Fruit fly (Drosophila melanogaster) S2 (cell line): ENCODE measurements around the gene Grip71.

ENCODE experiments used
- CG8478 ChIP-seq: fragments of >200 bp; optimal IDR thresholded peaks from 2 replicates; lab custom pipeline; 2018
- CTCF ChIP-seq, 2 experiments: fragments of >200 bp; optimal IDR thresholded peaks; 2 replicates each; lab custom pipeline; 2018

Gene Grip71

dm6 chr2L:18732760-18733530, 24.3 kb downstream of the Grip71 start:
- TF ChIP-seq CTCF (optimal IDR thresholded peaks at IDR 0.05; lab: Kevin White, UChicago) = no peak
- TF ChIP-seq CG8478 (lab: Kevin White, UChicago) = no peak

dm6 chr2L:18735553-18736167, 27.0 kb downstream of the Grip71 start:
- TF ChIP-seq CG8478 (lab: Kevin White, UChicago) = no peak
- TF ChIP-seq CTCF (optimal IDR thresholded peaks at IDR 0.05; lab: Kevin White, UChicago) = no peak

DNA sequence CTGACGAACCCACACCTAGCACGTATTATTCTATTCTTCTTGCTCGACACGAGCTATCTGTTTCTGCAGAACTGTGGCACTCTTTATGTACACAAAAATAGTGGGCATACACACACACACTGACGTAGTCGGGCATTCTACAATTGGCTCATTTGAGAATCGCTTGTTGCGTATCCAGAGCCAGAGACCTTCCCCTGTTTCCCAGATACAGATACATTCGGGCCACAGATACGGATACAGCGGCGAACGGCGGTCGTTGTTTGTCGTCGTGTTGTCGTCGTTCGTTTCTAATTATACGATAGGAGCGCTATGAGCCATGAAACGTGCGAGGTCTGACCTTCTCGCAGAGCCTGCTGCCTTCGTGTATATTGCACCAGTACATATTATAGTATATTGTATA, 28.6 kb downstream of the Grip71 start:
- no peak for TF ChIP-seq CTCF (optimal IDR thresholded peaks at IDR 0.05; lab: Kevin White, UChicago)
- no peak for TF ChIP-seq CG8478 (lab: Kevin White, UChicago)

dm6 chr2L:18740010-18740409, 31.4 kb downstream of the Grip71 start, which contains the start of the genes CG42752 and CG15167:
Gene CG42752, minus strand, starts transcription at chr2L:18740110.
Gene CG15167, plus strand, starts transcription at chr2L:18740358.
- TF ChIP-seq CG8478 (lab: Kevin White, UChicago) = no peak

- TF ChIP-seq CTCF (optimal IDR thresholded peaks at IDR 0.05; lab: Kevin White, UChicago) = no peak
- TF ChIP-seq CG8478 (lab: Kevin White, UChicago) = no peak
Measured at dm6 chr2L:18742710-18743109, 34.1 kb downstream of the Grip71 start.

- no peak for TF ChIP-seq CTCF (optimal IDR thresholded peaks at IDR 0.05; lab: Kevin White, UChicago)
- TF ChIP-seq CG8478 (lab: Kevin White, UChicago) = no peak
Measured at dm6 chr2L:18743896-18744295, 35.2 kb downstream of the Grip71 start.

- no peak for TF ChIP-seq CG8478 (lab: Kevin White, UChicago)
Measured at dm6 chr2L:18745454-18745853, 36.8 kb downstream of the Grip71 start.

dm6 chr2L:18746694-18747093, 38.0 kb downstream of the Grip71 start:
- TF ChIP-seq CG8478 (lab: Kevin White, UChicago) (no peak), CTCF (optimal IDR thresholded peaks at IDR 0.05; lab: Kevin White, UChicago) (no peak)

DNA sequence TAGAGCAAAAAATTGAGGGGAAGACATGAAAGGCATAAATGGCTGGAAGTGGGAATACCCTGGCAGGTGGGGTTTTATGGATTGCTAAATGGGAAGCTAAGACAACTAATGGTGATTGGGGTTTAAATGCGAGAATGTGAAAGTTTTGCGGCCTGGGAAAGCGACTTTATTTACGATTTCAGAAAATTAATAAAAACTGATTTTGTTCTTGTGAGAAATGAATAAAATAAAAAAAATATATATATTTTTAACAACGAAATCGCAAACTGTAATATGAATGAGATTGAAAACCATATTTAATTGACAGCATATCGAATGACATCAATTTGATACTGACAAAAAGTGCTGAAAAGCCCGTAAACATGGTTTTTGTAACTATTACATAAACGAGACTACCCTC, 42.7 kb downstream of the Grip71 start:
- no peak for TF ChIP-seq CTCF (optimal IDR thresholded peaks at IDR 0.05; lab: Kevin White, UChicago)
- no peak for TF ChIP-seq CG8478 (lab: Kevin White, UChicago)

DNA sequence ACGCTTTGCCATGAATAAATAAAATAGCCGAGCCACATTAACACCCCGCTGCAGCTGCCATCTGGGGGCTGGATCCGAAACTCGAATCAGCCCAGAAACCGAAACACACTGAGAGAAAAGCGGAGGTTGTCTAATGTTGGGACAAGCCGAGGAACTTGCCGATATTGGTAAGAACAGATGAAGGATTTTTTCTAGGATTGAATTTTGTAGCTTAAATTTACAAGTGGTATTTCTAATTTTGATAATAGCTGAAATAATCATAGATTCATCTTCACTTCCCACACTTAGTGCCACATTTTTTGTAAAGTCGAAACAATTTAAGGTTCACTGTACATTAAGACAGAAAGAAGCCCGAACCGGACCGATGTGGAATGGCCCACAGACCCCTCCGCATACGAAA, 43.4 kb downstream of the Grip71 start:
- TF ChIP-seq CTCF (optimal IDR thresholded peaks at IDR 0.05; lab: Kevin White, UChicago) = no peak
- no peak for TF ChIP-seq CG8478 (lab: Kevin White, UChicago)

dm6 chr2L:18752823-18753222, 44.2 kb downstream of the Grip71 start:
- TF ChIP-seq CG8478 (lab: Kevin White, UChicago) = no peak

- TF ChIP-seq CG8478 (lab: Kevin White, UChicago) (no peak), CTCF (optimal IDR thresholded peaks at IDR 0.05; lab: Kevin White, UChicago) (no peak)
Measured at dm6 chr2L:18753242-18753641, 44.6 kb downstream of the Grip71 start.
